Worm (Caenorhabditis elegans): Measurements from ENCODE around the gene C05G5.2.

DNA sequence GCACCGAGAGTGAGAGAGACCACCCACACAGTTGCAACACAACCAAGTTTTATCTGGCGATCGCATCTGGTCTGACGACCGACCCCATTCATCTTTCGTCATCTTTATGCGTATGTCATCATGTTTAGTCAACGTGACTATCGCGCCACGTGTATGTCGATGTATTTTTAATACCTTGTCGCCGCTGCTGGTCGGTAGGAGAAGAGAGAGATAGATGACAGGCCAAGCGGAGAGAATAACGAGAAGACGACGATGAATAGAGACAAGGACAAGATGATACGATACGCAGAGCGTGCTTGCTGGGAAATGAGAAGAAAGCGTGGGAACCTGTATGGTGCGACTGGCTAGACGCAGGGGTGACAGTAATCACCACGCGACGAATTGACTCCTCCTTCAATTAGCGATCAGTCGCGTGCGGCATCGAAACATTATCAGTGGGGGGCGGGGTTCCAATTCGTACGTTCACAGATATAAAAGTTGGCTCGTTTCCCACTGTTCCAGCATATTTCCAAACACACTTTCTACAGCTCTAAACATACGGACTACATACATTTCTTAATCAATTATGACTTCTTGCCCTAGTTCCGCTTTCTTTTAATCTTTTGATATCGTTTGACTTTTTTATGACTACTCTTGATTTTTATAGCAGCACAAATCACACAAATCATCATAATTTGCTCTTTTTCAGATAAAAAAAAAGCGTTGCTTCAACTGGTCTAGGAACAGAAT lies 43.4 kb downstream of the C05G5.2 start, which contains the start of gene tatn-1:
- no peak for TF ChIP-seq unc-55 (GFP tag; optimal IDR thresholded peaks at IDR 0.05)
- TF ChIP-seq aly-2 (tag; optimal IDR thresholded peaks at IDR 0.05): no peak
